Worm (Caenorhabditis elegans) whole organism, L1 larva: Measurements from ENCODE around the gene math-23.
A peak's percentile ranks its signal among the peaks of the same experiment; 100 is the strongest.
"Not testable (repeated sequence)": the region's sequence is repeated elsewhere in the genome, so short reads cannot be mapped to it uniquely, and the experiment has no call there.

Experiments
- F16B12.6 ChIP-seq: fragments of 150-350 bp; optimal IDR thresholded peaks from 2 replicates; lab custom pipeline; 2014; ENCODE audit warnings: missing biosample characterization, missing genetic modification characterization
- aly-2 ChIP-seq: fragments of 150-350 bp; optimal IDR thresholded peaks from 2 replicates; lab custom pipeline; 2014; ENCODE audit warnings: missing biosample characterization, missing genetic modification characterization
- ceh-63 ChIP-seq: fragments of 200-800 bp; sonication (Bioruptor generic); optimal IDR thresholded peaks from 2 replicates; lab custom pipeline; 2018; ENCODE audit warnings: mild to moderate bottlenecking, missing genetic modification characterization, missing compliant biosample characterization
- ces-1 ChIP-seq: fragments of 150-350 bp; optimal IDR thresholded peaks from 2 replicates; lab custom pipeline; 2014; ENCODE audit warnings: missing biosample characterization, missing genetic modification reagents, missing genetic modification characterization
- dpl-1 ChIP-seq, 3 experiments: fragments of 150-350 bp in 2 of 3; sonication (generic microtip) in 1 of 3; optimal IDR thresholded peaks; 2 replicates each; lab custom pipeline; 2014 to 2017; ENCODE audit warnings: missing biosample characterization in 3 of 3, missing genetic modification characterization in 3 of 3, missing genetic modification reagents in 3 of 3
- efl-1 ChIP-seq, 4 experiments: fragments of 150-350 bp; optimal IDR thresholded peaks in 3 of 4; peaks in 1 of 4; 1 replicate in 1 of 4; 2 replicates in 3 of 4; lab custom pipeline; 2014; ENCODE audit warnings: missing biosample characterization in 2 of 4, missing genetic modification characterization in 2 of 4, missing genetic modification reagents in 2 of 4
- efl-3 ChIP-seq: fragments of 200-800 bp; sonication (Bioruptor generic); optimal IDR thresholded peaks from 2 replicates; lab custom pipeline; 2018; ENCODE audit warnings: mild to moderate bottlenecking, missing genetic modification characterization, missing compliant biosample characterization
- elt-2 ChIP-seq: sonication (generic microtip); optimal IDR thresholded peaks from 2 replicates; lab custom pipeline; 2016; ENCODE audit warnings: missing genetic modification characterization, mild to moderate bottlenecking, inconsistent platforms, missing compliant biosample characterization, missing genetic modification reagents
- fkh-10 ChIP-seq: sonication (generic microtip); optimal IDR thresholded peaks from 2 replicates; lab custom pipeline; 2017; ENCODE audit warnings: missing biosample characterization, missing genetic modification reagents, missing genetic modification characterization
- fkh-8 ChIP-seq: sonication (generic microtip); optimal IDR thresholded peaks from 2 replicates; lab custom pipeline; 2016; ENCODE audit warnings: mild to moderate bottlenecking, missing genetic modification characterization, missing compliant biosample characterization
- fos-1 ChIP-seq: fragments of 150-350 bp; optimal IDR thresholded peaks from 2 replicates; lab custom pipeline; 2014; ENCODE audit warnings: missing biosample characterization, missing genetic modification characterization
- grh-1 ChIP-seq: fragments of 200-800 bp; sonication (Bioruptor generic); IDR thresholded peaks from 2 replicates; pipeline ENCODE4 v1.3.6; 2022; ENCODE audit warnings: missing genetic modification reagents, missing genetic modification characterization, missing compliant biosample characterization
- hlh-4 ChIP-seq: sonication (generic microtip); optimal IDR thresholded peaks from 2 replicates; lab custom pipeline; 2016; ENCODE audit warnings: mild to moderate bottlenecking, missing genetic modification characterization, missing compliant biosample characterization
- hpl-2 ChIP-seq: fragments of 150-350 bp; optimal IDR thresholded peaks from 2 replicates; lab custom pipeline; 2014; ENCODE audit warnings: missing biosample characterization, missing genetic modification reagents, missing genetic modification characterization
- lin-13 ChIP-seq: fragments of 150-350 bp; optimal IDR thresholded peaks from 2 replicates; lab custom pipeline; 2014; ENCODE audit warnings: missing biosample characterization, missing genetic modification reagents, missing genetic modification characterization
- lin-35 ChIP-seq, 2 experiments: fragments of 150-350 bp; optimal IDR thresholded peaks; 2 replicates each; lab custom pipeline; 2014; ENCODE audit warnings: missing biosample characterization in 2 of 2, missing genetic modification characterization in 2 of 2, missing genetic modification reagents in 2 of 2
- lsy-2 ChIP-seq, 2 experiments: fragments of 150-350 bp; optimal IDR thresholded peaks; 2 replicates each; lab custom pipeline; 2014; ENCODE audit warnings: missing biosample characterization in 2 of 2, missing genetic modification characterization in 2 of 2
- nhr-19 ChIP-seq: fragments of 200-800 bp; sonication (Bioruptor generic); conservative IDR thresholded peaks from 2 replicates; pipeline ENCODE4 v1.3.6; 2022; ENCODE audit warnings: missing genetic modification characterization, missing compliant biosample characterization
- nhr-28 ChIP-seq: fragments of 150-350 bp; optimal IDR thresholded peaks from 2 replicates; lab custom pipeline; 2014; ENCODE audit warnings: missing biosample characterization, missing genetic modification characterization
- nhr-47 ChIP-seq: sonication (generic microtip); optimal IDR thresholded peaks from 2 replicates; lab custom pipeline; 2016; ENCODE audit warnings: mild to moderate bottlenecking, missing genetic modification characterization, moderate library complexity, missing compliant biosample characterization
- nhr-85 ChIP-seq: sonication (generic microtip); peaks from one replicate; lab custom pipeline; 2016; ENCODE audit warnings: missing genetic modification characterization, inconsistent platforms, missing compliant biosample characterization
- pax-3 ChIP-seq: fragments of 200-800 bp; sonication (Bioruptor generic); optimal IDR thresholded peaks from 2 replicates; lab custom pipeline; 2018; ENCODE audit warnings: mild to moderate bottlenecking, missing genetic modification characterization, moderate library complexity, missing compliant biosample characterization
- pqm-1 ChIP-seq: sonication (generic microtip); optimal IDR thresholded peaks from 3 replicates; lab custom pipeline; 2017; ENCODE audit warnings: missing biosample characterization, missing genetic modification characterization
- rnt-1 ChIP-seq: sonication (generic microtip); optimal IDR thresholded peaks from 2 replicates; lab custom pipeline; 2016; ENCODE audit warnings: mild to moderate bottlenecking, missing genetic modification characterization, moderate library complexity, missing compliant biosample characterization
- sox-4 ChIP-seq: sonication (generic microtip); optimal IDR thresholded peaks from 2 replicates; lab custom pipeline; 2016; ENCODE audit warnings: missing genetic modification characterization, missing compliant biosample characterization
- sptf-1 ChIP-seq: fragments of 150-350 bp; optimal IDR thresholded peaks from 2 replicates; lab custom pipeline; 2014; ENCODE audit warnings: missing biosample characterization, missing genetic modification characterization
- sup-37 ChIP-seq: fragments of 200-800 bp; sonication (Bioruptor generic); optimal IDR thresholded peaks from 2 replicates; lab custom pipeline; 2018; ENCODE audit warnings: mild to moderate bottlenecking, missing genetic modification characterization, missing compliant biosample characterization
- unc-86 ChIP-seq: sonication (generic microtip); optimal IDR thresholded peaks from 2 replicates; lab custom pipeline; 2016; ENCODE audit warnings: missing genetic modification characterization, missing compliant biosample characterization
- vab-15 ChIP-seq: sonication (generic microtip); optimal IDR thresholded peaks from 2 replicates; lab custom pipeline; 2017; ENCODE audit warnings: missing genotype, mild to moderate bottlenecking, missing genetic modification characterization, missing compliant biosample characterization
- ztf-11 ChIP-seq, 2 experiments: sonication (generic microtip); optimal IDR thresholded peaks; 2 replicates each; lab custom pipeline; 2016 to 2017; ENCODE audit warnings: missing genetic modification characterization in 2 of 2, missing biosample characterization in 1 of 2, missing compliant biosample characterization in 1 of 2
- ztf-4 ChIP-seq: fragments of 150-350 bp; optimal IDR thresholded peaks from 2 replicates; lab custom pipeline; 2014; ENCODE audit warnings: missing biosample characterization, missing genetic modification characterization

Gene math-23

ce11 chrII:1901981-1902380, at the start of gene math-23:
TSS of gene math-23 (plus strand) at chrII:1902281.
- TF ChIP-seq rnt-1 (tag; lab: Kevin White, UChicago) (no peak), hpl-2 (GFP tag; lab: Kevin White, UChicago) (no peak), lsy-2 (tag; optimal IDR thresholded peaks at IDR 0.05; lab: Kevin White, UChicago) (no peak), hlh-4 (tag; lab: Kevin White, UChicago) (no peak), sptf-1 (tag; lab: Kevin White, UChicago) (no peak), grh-1 (GFP tag; lab: Robert Waterston, UW) (no peak), nhr-28 (tag; lab: Kevin White, UChicago) (no peak), unc-86 (no peak), fkh-10 (GFP tag; lab: Kevin White, UChicago) (no peak), sup-37 (no peak), vab-15 (tag; lab: Kevin White, UChicago) (no peak), lin-13 (GFP tag; lab: Kevin White, UChicago) (no peak), elt-2 (tag; lab: Kevin White, UChicago) (no peak), nhr-85 (tag; lab: Kevin White, UChicago) (no peak), ztf-4 (no peak), efl-3 (GFP tag; lab: Kevin White, UChicago) (no peak), fkh-8 (tag; lab: Kevin White, UChicago) (no peak), F16B12.6 (tag; lab: Kevin White, UChicago) (no peak), lin-35 (GFP tag; optimal IDR thresholded peaks at IDR 0.05; lab: Kevin White, UChicago) (no peak)

ce11 chrII:1852503-1852902, 49.6 kb upstream of the math-23 start, which contains the start of gene C52E2.2:
TSS of gene C52E2.2 (plus strand) at chrII:1852803.
- TF ChIP-seq aly-2 (tag; lab: Kevin White, UChicago) (no peak), pax-3 (tag; lab: Kevin White, UChicago) (no peak)

DNA sequence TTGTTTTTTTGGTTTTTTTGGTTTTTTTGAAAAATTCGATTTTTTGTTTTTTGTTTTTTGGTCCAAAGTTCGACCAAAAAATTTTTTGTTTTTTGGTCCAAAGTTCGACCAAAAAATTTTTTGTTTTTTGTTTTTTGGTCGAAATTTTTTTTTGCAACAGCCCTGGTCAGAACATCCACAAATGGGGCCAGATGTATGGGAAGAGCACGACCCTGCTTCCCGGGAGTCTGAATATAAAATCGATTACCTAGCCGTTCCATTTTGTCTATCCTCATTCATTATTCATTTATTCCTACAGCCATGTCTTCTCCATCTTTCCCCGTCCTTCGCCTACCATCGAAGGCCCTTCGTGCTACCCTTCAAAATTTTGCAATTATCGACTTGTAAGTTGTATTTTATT, 48.0 kb upstream of the math-23 start, which contains the start of gene fbxb-95:
TSS of gene fbxb-95 (plus strand) at position 301 of the 400 bp plus-strand sequence.
- not testable (repeated sequence) for TF ChIP-seq aly-2 (tag; lab: Kevin White, UChicago); ceh-63 (GFP tag; lab: Kevin White, UChicago); vab-15 (tag; lab: Kevin White, UChicago)

DNA sequence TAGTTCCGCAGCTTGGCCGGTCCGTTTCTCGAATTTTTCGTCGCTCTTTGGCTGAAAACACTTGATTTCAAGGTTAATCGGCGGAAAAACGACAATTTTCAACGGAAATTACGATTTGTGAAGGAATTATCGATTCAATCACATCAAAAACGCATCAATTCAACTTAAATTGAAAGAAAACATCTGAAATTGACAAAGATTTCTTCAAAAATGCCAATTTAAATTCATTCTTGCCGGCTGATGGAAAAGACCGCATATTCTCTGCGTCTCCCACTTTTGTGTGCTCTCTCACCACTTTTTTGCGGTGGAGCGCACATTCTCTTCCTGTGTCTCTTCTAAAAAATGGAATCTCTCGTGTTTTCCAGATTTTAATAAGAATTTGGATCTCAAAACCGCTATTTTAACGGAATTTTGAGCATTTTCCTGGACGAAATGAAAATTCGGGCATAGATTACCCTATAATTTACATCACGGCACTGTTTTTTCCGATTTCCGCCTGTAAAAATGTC, 40.7 kb upstream of the math-23 start, which contains the start of gene C16C4.18:
TSS of gene C16C4.18 (minus strand) at position 51 of the 509 bp plus-strand sequence.
- TF ChIP-seq dpl-1 (GFP tag; optimal IDR thresholded peaks at IDR 0.05; lab: Kevin White, UChicago): peak in 1 of 3 experiments; percentile 20
- peak; percentile 34 to 64 for TF ChIP-seq efl-1 (optimal IDR thresholded peaks at IDR 0.05; lab: Kevin White, UChicago)
- TF ChIP-seq efl-1 (GFP tag; optimal IDR thresholded peaks at IDR 0.05 in 1 of 2; lab: Kevin White, UChicago): peak; percentile 38 to 91

DNA sequence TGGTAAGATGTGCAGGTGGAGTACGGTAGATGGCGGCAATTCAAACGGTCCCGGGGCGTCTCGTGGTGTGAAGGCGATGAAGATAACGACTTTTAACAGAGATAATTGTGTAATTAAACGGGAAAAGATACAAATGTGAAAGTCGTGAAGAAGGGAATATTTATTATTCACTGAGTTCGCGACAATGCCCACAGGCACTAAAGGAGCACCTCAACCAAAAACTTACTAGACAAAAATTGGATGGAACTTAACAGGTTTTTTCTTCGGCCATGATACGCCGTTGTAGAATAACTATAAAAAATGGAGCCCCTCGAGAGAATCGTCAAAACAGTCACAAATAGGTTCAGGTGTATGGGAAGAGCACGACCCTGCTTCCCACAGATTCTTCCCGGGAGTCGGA, 39.7 kb upstream of the math-23 start, which contains the start of gene fbxb-98:
TSS of gene fbxb-98 (plus strand) at position 301 of the 400 bp plus-strand sequence.
- TF ChIP-seq nhr-19 (GFP tag; lab: Robert Waterston, UW); ztf-11 (tag; optimal IDR thresholded peaks at IDR 0.05; lab: Kevin White, UChicago); sox-4 (tag; lab: Kevin White, UChicago): not testable (repeated sequence)

DNA sequence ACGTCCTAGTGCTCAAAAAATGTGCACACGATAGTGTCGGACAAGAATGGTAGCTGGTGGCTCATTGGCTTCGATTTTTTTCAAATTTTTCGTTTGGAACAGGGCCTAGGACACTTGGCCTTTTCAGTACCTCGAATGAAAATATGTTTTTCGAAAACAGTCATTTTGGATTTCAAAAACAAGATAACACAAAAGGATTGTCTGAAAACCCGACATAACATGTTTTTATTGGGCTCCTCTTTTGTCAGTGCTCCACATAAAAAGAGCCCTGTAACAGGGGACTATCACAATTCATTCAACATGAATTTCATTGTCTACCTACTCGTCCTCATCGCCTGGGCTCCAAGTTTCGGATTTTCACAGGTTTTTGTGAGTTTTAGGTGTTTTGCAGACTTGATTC, 37.8 kb upstream of the math-23 start, which contains the start of gene C16C4.17:
TSS of gene C16C4.17 (plus strand) at position 301 of the 400 bp plus-strand sequence.
- TF ChIP-seq fos-1 (tag; lab: Kevin White, UChicago) (no peak), nhr-47 (tag; lab: Kevin White, UChicago) (no peak), pqm-1 (tag; lab: Kevin White, UChicago) (no peak), efl-1 (optimal IDR thresholded peaks at IDR 0.05; lab: Kevin White, UChicago) (no peak), efl-1 (GFP tag; optimal IDR thresholded peaks at IDR 0.05 in 1 of 2; lab: Kevin White, UChicago) (peak in 1 of 2 experiments; percentile 32), ces-1 (GFP tag; lab: Kevin White, UChicago) (no peak), pax-3 (tag; lab: Kevin White, UChicago) (no peak), efl-3 (GFP tag; lab: Kevin White, UChicago) (no peak)
